Worm (Caenorhabditis elegans): Measurements from ENCODE around the gene ZK470.6.
A peak's percentile ranks its signal among the peaks of the same experiment; 100 is the strongest.

Gene ZK470.6

DNA sequence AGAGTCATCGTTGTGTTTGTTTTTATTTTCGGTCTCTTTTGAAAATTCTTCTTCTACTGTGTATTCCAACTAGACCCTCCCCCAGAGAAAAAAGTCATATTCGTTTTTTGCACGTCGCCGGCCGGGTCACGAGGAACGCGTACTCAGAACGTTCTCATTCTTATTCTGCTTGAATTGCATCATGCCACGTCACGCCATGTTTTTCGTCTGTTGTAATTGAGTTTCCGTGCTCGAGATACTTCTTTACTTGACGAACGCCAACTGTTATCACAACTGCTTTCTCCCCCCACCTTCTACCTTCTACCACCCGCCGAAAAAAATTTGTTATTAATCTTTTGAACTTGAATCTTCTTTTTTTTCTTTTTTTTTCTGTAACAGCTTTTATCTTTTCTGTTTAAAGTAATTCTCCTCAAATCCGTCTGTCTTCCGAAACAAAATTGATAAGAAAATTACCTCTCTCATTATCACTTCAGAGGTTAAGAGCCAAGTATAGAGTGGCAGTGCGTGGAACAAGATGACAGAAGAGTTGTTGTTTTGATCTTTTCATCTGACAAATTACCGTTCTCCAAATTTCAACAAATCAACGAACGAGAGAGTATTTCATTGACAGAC lies 34.5 kb downstream of the ZK470.6 start:
- TF ChIP-seq lsy-2 (tag; optimal IDR thresholded peaks at IDR 0.05) (peak in 1 of 2 experiments; percentile 64), lin-11 (tag; optimal IDR thresholded peaks at IDR 0.05) (peak; percentile 74), elt-3 (tag; optimal IDR thresholded peaks at IDR 0.05) (no peak), blmp-1 (tag; optimal IDR thresholded peaks at IDR 0.05; ENCODE audit: insufficient read depth) (no peak), fos-1 (tag; optimal IDR thresholded peaks at IDR 0.05) (peak; percentile 35), ama-1 (optimal IDR thresholded peaks at IDR 0.05) (no peak), lin-13 (GFP tag; optimal IDR thresholded peaks at IDR 0.05) (no peak), R02D3.7 (tag; optimal IDR thresholded peaks at IDR 0.05) (no peak), nhr-129 (tag; optimal IDR thresholded peaks at IDR 0.05) (peak; percentile 99), mbf-1 (tag; optimal IDR thresholded peaks at IDR 0.05) (no peak), sma-9 (GFP tag; optimal IDR thresholded peaks at IDR 0.05) (peak; percentile 74), sma-9 (tag; optimal IDR thresholded peaks at IDR 0.05) (no peak), nhr-237 (tag; optimal IDR thresholded peaks at IDR 0.05) (no peak), ztf-11 (tag; optimal IDR thresholded peaks at IDR 0.05) (no peak), nhr-11 (tag; optimal IDR thresholded peaks at IDR 0.05) (no peak), C34F6.9 (tag; optimal IDR thresholded peaks at IDR 0.05) (peak; percentile 61), ceh-16 (tag; optimal IDR thresholded peaks at IDR 0.05) (no peak), skn-1 (tag; optimal IDR thresholded peaks at IDR 0.05) (no peak), ztf-1 (GFP tag; conservative IDR thresholded peaks at IDR 0.05) (no peak), mdl-1 (tag; optimal IDR thresholded peaks at IDR 0.05) (no peak), Y55F3AM.14 (GFP tag; optimal IDR thresholded peaks at IDR 0.05) (no peak), snpc-4 (tag; optimal IDR thresholded peaks at IDR 0.05) (no peak), elt-1 (tag; optimal IDR thresholded peaks at IDR 0.05) (no peak), alr-1 (tag; optimal IDR thresholded peaks at IDR 0.05) (no peak), crh-2 (tag; optimal IDR thresholded peaks at IDR 0.05) (peak; percentile 99), ZK546.5 (tag; optimal IDR thresholded peaks at IDR 0.05) (no peak), sem-4 (tag; optimal IDR thresholded peaks at IDR 0.05) (no peak), mab-5 (tag; optimal IDR thresholded peaks at IDR 0.05) (no peak), F13H6.1 (tag; optimal IDR thresholded peaks at IDR 0.05) (no peak), ztf-4 (tag; optimal IDR thresholded peaks at IDR 0.05) (peak; percentile 80), lin-39 (tag; optimal IDR thresholded peaks at IDR 0.05) (no peak), egl-27 (tag; optimal IDR thresholded peaks at IDR 0.05) (no peak), nhr-21 (tag; optimal IDR thresholded peaks at IDR 0.05) (peak; percentile 36), nhr-77 (tag; optimal IDR thresholded peaks at IDR 0.05) (no peak), unc-39 (tag; optimal IDR thresholded peaks at IDR 0.05) (no peak), dmd-4 (tag; optimal IDR thresholded peaks at IDR 0.05) (no peak), ceh-82 (tag; optimal IDR thresholded peaks at IDR 0.05) (no peak), peb-1 (tag; optimal IDR thresholded peaks at IDR 0.05) (no peak), nhr-12 (tag; optimal IDR thresholded peaks at IDR 0.05) (no peak), nhr-25 (tag; optimal IDR thresholded peaks at IDR 0.05) (no peak), nhr-6 (tag; optimal IDR thresholded peaks at IDR 0.05) (peak; percentile 42), nhr-10 (tag; optimal IDR thresholded peaks at IDR 0.05) (no peak), unc-62 (GFP tag; optimal IDR thresholded peaks at IDR 0.05) (no peak), unc-55 (GFP tag; optimal IDR thresholded peaks at IDR 0.05) (no peak)

DNA sequence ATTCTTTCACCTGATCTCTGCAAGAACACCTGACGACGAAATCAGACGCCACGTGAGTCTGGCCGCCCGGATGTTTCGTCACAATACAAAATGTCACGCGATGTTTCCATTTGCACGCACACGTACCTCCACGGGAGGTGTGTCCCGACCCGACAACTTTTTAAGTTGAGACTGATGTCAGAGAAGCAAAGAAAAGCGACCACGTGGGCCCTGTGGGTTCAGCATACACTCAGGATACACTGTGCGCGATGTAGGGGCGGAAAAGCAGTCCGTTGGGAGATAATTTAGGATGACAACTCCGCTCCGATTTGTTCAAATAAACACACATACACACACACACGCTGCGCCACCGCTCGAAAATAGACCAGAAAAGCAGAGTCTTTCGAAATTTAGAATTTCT lies 35.1 kb downstream of the ZK470.6 start:
- TF ChIP-seq sma-3 (GFP tag; optimal IDR thresholded peaks at IDR 0.05): peak; percentile 87
- TF ChIP-seq lin-13 (GFP tag; optimal IDR thresholded peaks at IDR 0.05): peak; percentile 39
- TF ChIP-seq lin-39 (tag; optimal IDR thresholded peaks at IDR 0.05): no peak
- TF ChIP-seq gmeb-1 (tag; optimal IDR thresholded peaks at IDR 0.05): peak; percentile 68
- no peak for TF ChIP-seq alr-1 (tag; optimal IDR thresholded peaks at IDR 0.05)
- TF ChIP-seq lsy-2 (tag; optimal IDR thresholded peaks at IDR 0.05): peak in 1 of 2 experiments; percentile 82
- TF ChIP-seq ztf-1 (GFP tag; conservative IDR thresholded peaks at IDR 0.05): no peak
- no peak for TF ChIP-seq nhr-6 (tag; optimal IDR thresholded peaks at IDR 0.05)
- TF ChIP-seq sem-4 (tag; optimal IDR thresholded peaks at IDR 0.05): peak; percentile 89
- no peak for TF ChIP-seq ceh-82 (tag; optimal IDR thresholded peaks at IDR 0.05)
- TF ChIP-seq nhr-77 (tag; optimal IDR thresholded peaks at IDR 0.05): no peak
- no peak for TF ChIP-seq ZK546.5 (tag; optimal IDR thresholded peaks at IDR 0.05)
- no peak for TF ChIP-seq dmd-4 (tag; optimal IDR thresholded peaks at IDR 0.05)
- no peak for TF ChIP-seq nhr-23 (tag; optimal IDR thresholded peaks at IDR 0.05)
- TF ChIP-seq ztf-11 (tag; optimal IDR thresholded peaks at IDR 0.05): no peak
- TF ChIP-seq ceh-16 (tag; optimal IDR thresholded peaks at IDR 0.05): no peak
- peak; percentile 11 for TF ChIP-seq nhr-237 (tag; optimal IDR thresholded peaks at IDR 0.05)
- TF ChIP-seq snpc-4 (tag; optimal IDR thresholded peaks at IDR 0.05): peak; percentile 20
- TF ChIP-seq unc-55 (GFP tag; optimal IDR thresholded peaks at IDR 0.05): peak; percentile 22
- TF ChIP-seq lin-11 (tag; optimal IDR thresholded peaks at IDR 0.05): peak; percentile 85
- peak; percentile 92 for TF ChIP-seq nhr-129 (tag; optimal IDR thresholded peaks at IDR 0.05)
- no peak for TF ChIP-seq mbf-1 (tag; optimal IDR thresholded peaks at IDR 0.05)
- peak; percentile 80 to 93 for TF ChIP-seq mdl-1 (tag; optimal IDR thresholded peaks at IDR 0.05)
- TF ChIP-seq nhr-12 (tag; optimal IDR thresholded peaks at IDR 0.05): peak; percentile 27
- peak; percentile 50 for TF ChIP-seq Y55F3AM.14 (GFP tag; optimal IDR thresholded peaks at IDR 0.05)
- peak; percentile 91 for TF ChIP-seq nhr-25 (tag; optimal IDR thresholded peaks at IDR 0.05)
- no peak for TF ChIP-seq unc-39 (tag; optimal IDR thresholded peaks at IDR 0.05)
- peak; percentile 96 for TF ChIP-seq ztf-4 (tag; optimal IDR thresholded peaks at IDR 0.05)
- TF ChIP-seq C34F6.9 (tag; optimal IDR thresholded peaks at IDR 0.05): peak; percentile 74
- no peak for TF ChIP-seq aly-2 (tag; optimal IDR thresholded peaks at IDR 0.05)
- no peak for TF ChIP-seq nhr-11 (tag; optimal IDR thresholded peaks at IDR 0.05)
- peak; percentile 17 for TF ChIP-seq zag-1 (tag; optimal IDR thresholded peaks at IDR 0.05)
- peak; percentile 100 for TF ChIP-seq sma-9 (GFP tag; optimal IDR thresholded peaks at IDR 0.05)
- TF ChIP-seq sma-9 (tag; optimal IDR thresholded peaks at IDR 0.05): peak; percentile 74
- TF ChIP-seq mab-5 (tag; optimal IDR thresholded peaks at IDR 0.05): peak; percentile 50
- peak; percentile 92 for TF ChIP-seq F13H6.1 (tag; optimal IDR thresholded peaks at IDR 0.05)
- TF ChIP-seq nhr-21 (tag; optimal IDR thresholded peaks at IDR 0.05): peak; percentile 86
